Worm (Caenorhabditis elegans) whole organism, mixed stage, embryonic: ENCODE data around the gene str-171.
A peak's percentile ranks its signal among the peaks of the same experiment; 100 is the strongest.

Experiments used
- M03D4.4 ChIP-seq: sonication (generic microtip); optimal IDR thresholded peaks from 2 replicates; lab custom pipeline; 2017; ENCODE audit warnings: mild to moderate bottlenecking, missing genetic modification characterization, missing compliant biosample characterization
- bed-3 ChIP-seq: fragments of 200-800 bp; sonication (Bioruptor generic); optimal IDR thresholded peaks from 3 replicates; lab custom pipeline; 2018; ENCODE audit warnings: mild to moderate bottlenecking, missing genetic modification characterization, moderate library complexity, missing compliant biosample characterization
- blmp-1 ChIP-seq: fragments of 150-350 bp; optimal IDR thresholded peaks from 2 replicates; lab custom pipeline; 2014; ENCODE audit warnings: missing biosample characterization, missing genetic modification characterization
- ceh-39 ChIP-seq: fragments of 150-350 bp; optimal IDR thresholded peaks from 2 replicates; lab custom pipeline; 2014; ENCODE audit warnings: missing biosample characterization, missing genetic modification characterization
- ceh-43 ChIP-seq: fragments of 200-800 bp; sonication (Bioruptor generic); optimal IDR thresholded peaks from 2 replicates; lab custom pipeline; 2018; ENCODE audit warnings: mild to moderate bottlenecking, missing genetic modification characterization, moderate library complexity, missing compliant biosample characterization
- ceh-83 ChIP-seq: fragments of 200-800 bp; sonication (Bioruptor generic); optimal IDR thresholded peaks from 2 replicates; lab custom pipeline; 2018; ENCODE audit warnings: mild to moderate bottlenecking, missing genetic modification characterization, missing compliant biosample characterization
- ces-1 ChIP-seq: fragments of 150-350 bp; optimal IDR thresholded peaks from 2 replicates; lab custom pipeline; 2014; ENCODE audit warnings: missing biosample characterization, missing genetic modification reagents, missing genetic modification characterization
- cnd-1 ChIP-seq: fragments of 200-800 bp; sonication (Bioruptor generic); optimal IDR thresholded peaks from 2 replicates; lab custom pipeline; 2018; ENCODE audit warnings: mild to moderate bottlenecking, missing genetic modification characterization, missing compliant biosample characterization
- drap-1 ChIP-seq: fragments of 200-800 bp; sonication (Bioruptor generic); optimal IDR thresholded peaks from 3 replicates; lab custom pipeline; 2018; ENCODE audit warnings: mild to moderate bottlenecking, missing genetic modification characterization, missing compliant biosample characterization
- elt-1 ChIP-seq: sonication (generic microtip); optimal IDR thresholded peaks from 2 replicates; lab custom pipeline; 2017; ENCODE audit warnings: missing genetic modification characterization, mild to moderate bottlenecking, missing compliant biosample characterization, antibody characterized with exemption, moderate library complexity, borderline replicate concordance; ENCODE audit not compliant: insufficient read depth
- elt-3 ChIP-seq: fragments of 150-350 bp; optimal IDR thresholded peaks from 2 replicates; lab custom pipeline; 2014; ENCODE audit warnings: missing biosample characterization, missing genetic modification characterization
- flh-1 ChIP-seq: fragments of 200-800 bp; sonication (Bioruptor generic); optimal IDR thresholded peaks from 2 replicates; lab custom pipeline; 2018; ENCODE audit warnings: mild to moderate bottlenecking, missing genetic modification characterization, moderate library complexity, missing compliant biosample characterization
- ham-2 ChIP-seq: fragments of 200-800 bp; sonication (Bioruptor generic); optimal IDR thresholded peaks from 2 replicates; lab custom pipeline; 2018; ENCODE audit warnings: mild to moderate bottlenecking, missing genetic modification characterization, missing compliant biosample characterization
- hlh-1 ChIP-seq: fragments of 150-350 bp; optimal IDR thresholded peaks from 2 replicates; lab custom pipeline; 2014; ENCODE audit warnings: missing biosample characterization, missing genetic modification reagents, missing genetic modification characterization
- lin-13 ChIP-seq: fragments of 150-350 bp; optimal IDR thresholded peaks from 2 replicates; lab custom pipeline; 2014; ENCODE audit warnings: missing biosample characterization, missing genetic modification characterization
- lin-32 ChIP-seq: fragments of 200-800 bp; sonication (Bioruptor generic); optimal IDR thresholded peaks from 2 replicates; lab custom pipeline; 2018; ENCODE audit warnings: mild to moderate bottlenecking, missing genetic modification characterization, missing compliant biosample characterization
- lsy-2 ChIP-seq: fragments of 150-350 bp; optimal IDR thresholded peaks from 2 replicates; lab custom pipeline; 2014; ENCODE audit warnings: missing biosample characterization, missing genetic modification characterization
- mab-5 ChIP-seq: fragments of 150-350 bp; optimal IDR thresholded peaks from 2 replicates; lab custom pipeline; 2014; ENCODE audit warnings: missing biosample characterization, missing genetic modification characterization
- mep-1 ChIP-seq: fragments of 150-350 bp; optimal IDR thresholded peaks from 2 replicates; lab custom pipeline; 2017; ENCODE audit warnings: missing biosample characterization, missing genetic modification reagents, missing genetic modification characterization, inconsistent platforms
- mls-2 ChIP-seq: sonication (generic microtip); optimal IDR thresholded peaks from 2 replicates; lab custom pipeline; 2016; ENCODE audit warnings: mild to moderate bottlenecking, missing genetic modification characterization, moderate library complexity, missing compliant biosample characterization
- nhr-12 ChIP-seq: fragments of 150-350 bp; optimal IDR thresholded peaks from 2 replicates; lab custom pipeline; 2014; ENCODE audit warnings: missing biosample characterization, missing genetic modification characterization
- nhr-2 ChIP-seq: fragments of 150-350 bp; optimal IDR thresholded peaks from 2 replicates; lab custom pipeline; 2014; ENCODE audit warnings: missing biosample characterization, missing genetic modification characterization
- nhr-237 ChIP-seq: fragments of 150-350 bp; optimal IDR thresholded peaks from 2 replicates; lab custom pipeline; 2014; ENCODE audit warnings: missing biosample characterization, missing genetic modification characterization
- nhr-28 ChIP-seq: fragments of 150-350 bp; optimal IDR thresholded peaks from 2 replicates; lab custom pipeline; 2014; ENCODE audit warnings: missing biosample characterization, missing genetic modification characterization
- nhr-76 ChIP-seq: sonication (generic microtip); optimal IDR thresholded peaks from 2 replicates; lab custom pipeline; 2017; ENCODE audit warnings: missing biosample characterization, missing genetic modification characterization
- pha-4 ChIP-seq: fragments of 150-350 bp; optimal IDR thresholded peaks from 2 replicates; lab custom pipeline; 2018; ENCODE audit warnings: missing biosample characterization, missing genetic modification reagents, missing genetic modification characterization
- sem-2 ChIP-seq: fragments of 200-800 bp; sonication (Bioruptor generic); optimal IDR thresholded peaks from 2 replicates; lab custom pipeline; 2018; ENCODE audit warnings: mild to moderate bottlenecking, missing genetic modification characterization, missing compliant biosample characterization
- snpc-4 ChIP-seq: fragments of 150-350 bp; optimal IDR thresholded peaks from 2 replicates; lab custom pipeline; 2014; ENCODE audit warnings: missing biosample characterization, missing genetic modification characterization
- sptf-1 ChIP-seq: sonication (generic microtip); optimal IDR thresholded peaks from 2 replicates; lab custom pipeline; 2017; ENCODE audit warnings: mild to moderate bottlenecking, missing genetic modification characterization, moderate library complexity, missing compliant biosample characterization
- tbx-8 ChIP-seq: fragments of 200-800 bp; sonication (Bioruptor generic); optimal IDR thresholded peaks from 2 replicates; lab custom pipeline; 2018; ENCODE audit warnings: mild to moderate bottlenecking, missing genetic modification characterization, moderate library complexity, missing compliant biosample characterization
- unc-120 ChIP-seq: sonication (generic microtip); optimal IDR thresholded peaks from 2 replicates; lab custom pipeline; 2017; ENCODE audit warnings: missing genetic modification characterization, missing compliant biosample characterization; ENCODE audit not compliant: poor library complexity, severe bottlenecking
- unc-39 ChIP-seq: fragments of 150-350 bp; optimal IDR thresholded peaks from 2 replicates; lab custom pipeline; 2014; ENCODE audit warnings: missing biosample characterization, missing genetic modification characterization
- unc-62 ChIP-seq: fragments of 150-350 bp; optimal IDR thresholded peaks from 2 replicates; lab custom pipeline; 2014; ENCODE audit warnings: missing biosample characterization, missing genetic modification reagents, missing genetic modification characterization
- zip-8 ChIP-seq: fragments of 150-350 bp; optimal IDR thresholded peaks from 2 replicates; lab custom pipeline; 2014; ENCODE audit warnings: missing biosample characterization, missing genetic modification characterization
- ztf-11 ChIP-seq: fragments of 150-350 bp; optimal IDR thresholded peaks from 2 replicates; lab custom pipeline; 2014; ENCODE audit warnings: missing biosample characterization, missing genetic modification characterization

Gene str-171

DNA sequence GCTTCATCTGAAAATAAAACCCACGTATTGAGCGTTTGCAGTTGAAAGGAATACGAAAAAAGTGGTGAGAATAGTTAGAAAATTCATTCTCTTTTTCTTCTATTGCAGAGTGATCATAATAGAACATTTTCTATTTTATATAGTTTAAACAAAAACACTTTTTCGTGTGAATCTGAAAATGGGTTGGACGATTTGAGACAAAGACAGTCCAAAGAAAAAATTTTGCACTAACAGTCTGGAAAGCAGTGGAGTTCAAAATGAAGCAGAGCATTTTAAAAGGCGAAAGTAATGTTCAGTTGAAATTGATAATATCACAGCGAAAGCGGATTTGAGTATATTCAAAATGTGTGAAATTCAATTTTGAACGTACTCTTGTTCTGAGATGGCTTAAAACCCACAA, 43.7 kb downstream of the str-171 start, which contains the start of gene C01G10.18:
Gene C01G10.18, minus strand, starts transcription at position 101 of the 400 bp plus-strand sequence.
- TF ChIP-seq bed-3 (GFP tag; lab: Kevin White, UChicago) = no peak

DNA sequence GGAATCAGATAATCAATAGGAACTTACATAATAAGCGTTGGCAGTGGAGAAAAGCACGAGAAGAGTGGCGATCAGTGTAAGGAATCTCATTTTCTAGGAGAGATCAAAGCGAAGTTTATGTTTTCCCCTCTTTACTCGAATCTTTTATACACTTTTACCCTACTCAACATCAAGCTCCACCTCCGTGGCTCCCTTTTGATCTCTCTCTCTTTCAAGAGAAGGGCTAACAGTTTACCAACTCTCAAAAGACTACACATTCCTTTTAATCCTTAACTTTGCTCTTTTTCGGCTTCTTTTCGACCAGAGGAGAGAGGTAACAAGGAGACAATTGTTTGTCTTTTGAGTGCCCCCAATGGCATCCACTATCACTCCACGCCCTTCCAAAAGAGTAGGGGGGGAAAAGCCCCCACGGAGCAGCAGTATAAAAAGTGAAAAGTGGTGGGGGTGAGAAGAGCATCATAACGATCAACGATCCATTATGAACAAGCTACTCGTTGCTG, 45.1 kb downstream of the str-171 start, which contains the start of the genes C01G10.15 and C01G10.6:
Gene C01G10.15, minus strand, starts transcription at position 101 of the 500 bp plus-strand sequence.
Gene C01G10.6, plus strand, starts transcription at position 450 of the 500 bp plus-strand sequence.
- no peak for TF ChIP-seq ztf-11
- no peak for TF ChIP-seq pha-4 (tag; lab: Kevin White, UChicago)
- TF ChIP-seq drap-1 (GFP tag; lab: Kevin White, UChicago) = no peak
- TF ChIP-seq mab-5 = no peak
- TF ChIP-seq nhr-28 (tag; lab: Kevin White, UChicago) = no peak
- no peak for TF ChIP-seq ham-2 (GFP tag; lab: Kevin White, UChicago)
- no peak for TF ChIP-seq nhr-237 (tag; lab: Kevin White, UChicago)
- no peak for TF ChIP-seq nhr-2 (tag; lab: Kevin White, UChicago)
- no peak for TF ChIP-seq ceh-83
- no peak for TF ChIP-seq sem-2 (GFP tag; lab: Kevin White, UChicago)

DNA sequence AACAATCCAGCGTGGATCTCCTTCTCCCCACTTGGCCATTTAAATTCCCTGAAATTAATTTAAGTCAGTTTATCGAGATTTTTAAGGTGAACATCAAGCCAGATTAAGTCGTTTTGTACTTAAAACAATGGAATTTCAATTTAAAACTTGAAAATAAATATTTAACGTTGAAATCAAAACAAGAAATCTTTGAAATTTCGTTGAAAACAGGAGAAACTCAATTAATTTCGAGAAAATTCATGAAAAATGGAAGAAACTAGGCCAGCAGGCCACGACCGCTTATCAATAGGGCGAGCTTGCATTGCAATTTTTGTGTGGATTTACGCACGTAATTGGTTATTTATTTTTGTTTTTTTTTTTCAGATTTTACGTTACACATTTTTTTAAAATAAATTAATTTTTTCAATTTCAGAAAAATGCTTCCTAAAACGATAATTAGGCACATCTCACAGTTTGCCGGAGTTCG, 47.0 kb downstream of the str-171 start, which contains the start of the genes ahsa-1 and C01G10.7:
Gene ahsa-1, minus strand, starts transcription at position 51 of the 466 bp plus-strand sequence.
Gene C01G10.7, plus strand, starts transcription at position 413 of the 466 bp plus-strand sequence.
- TF ChIP-seq snpc-4 (tag; lab: Kevin White, UChicago) (no peak), M03D4.4 (peak; percentile 44), tbx-8 (GFP tag; lab: Kevin White, UChicago) (no peak), ztf-11 (no peak), unc-62 (no peak), lin-32 (GFP tag; lab: Kevin White, UChicago) (peak; percentile 56), unc-120 (tag; lab: Kevin White, UChicago) (no peak), elt-1 (tag; lab: Kevin White, UChicago) (no peak), nhr-2 (tag; lab: Kevin White, UChicago) (no peak), cnd-1 (tag; lab: Kevin White, UChicago) (no peak), sptf-1 (tag; lab: Kevin White, UChicago) (peak; percentile 70), pha-4 (tag; lab: Kevin White, UChicago) (peak; percentile 46), bed-3 (GFP tag; lab: Kevin White, UChicago) (no peak), mab-5 (peak; percentile 61), zip-8 (no peak), ceh-43 (GFP tag; lab: Kevin White, UChicago) (peak; percentile 70), mls-2 (tag; lab: Kevin White, UChicago) (peak; percentile 39), ceh-39 (tag; lab: Kevin White, UChicago) (peak; percentile 73), mep-1 (tag; lab: Kevin White, UChicago) (peak; percentile 87), nhr-12 (tag; lab: Kevin White, UChicago) (no peak), flh-1 (no peak), sem-2 (GFP tag; lab: Kevin White, UChicago) (no peak), hlh-1 (tag; lab: Kevin White, UChicago) (peak; percentile 2), ces-1 (GFP tag; lab: Kevin White, UChicago) (peak; percentile 97), elt-3 (no peak), ham-2 (GFP tag; lab: Kevin White, UChicago) (no peak), drap-1 (GFP tag; lab: Kevin White, UChicago) (peak; percentile 70), nhr-237 (tag; lab: Kevin White, UChicago) (peak; percentile 90), ceh-83 (no peak), blmp-1 (tag; lab: Kevin White, UChicago) (no peak), lsy-2 (tag; lab: Kevin White, UChicago) (peak; percentile 73), nhr-76 (tag; lab: Kevin White, UChicago) (no peak), nhr-28 (tag; lab: Kevin White, UChicago) (no peak), lin-13 (tag; lab: Kevin White, UChicago) (peak; percentile 44), unc-39 (tag; lab: Kevin White, UChicago) (no peak)
- TF ChIP-seq, all 35 proteins: peak for 15
